Fruit fly (Drosophila melanogaster) ovary, adult (tissue): ENCODE results near the gene aru.

ENCODE experiments used
- CG17801 ChIP-seq: fragments of 200-800 bp; optimal IDR thresholded peaks from 2 replicates; lab custom pipeline; 2019; ENCODE audit warnings: missing biosample characterization, mild to moderate bottlenecking, missing genetic modification characterization, moderate library complexity; ENCODE audit not compliant: partially characterized antibody

aru gene

dm6 chr2L:849787-850512 lies 18.2 kb downstream of the aru start:
- no peak for TF ChIP-seq CG17801

dm6 chr2L:849138-849744 lies 18.9 kb downstream of the aru start:
- no peak for TF ChIP-seq CG17801

- TF ChIP-seq CG17801: no peak
Measured at dm6 chr2L:847988-848622, 20.0 kb downstream of the aru start.

- TF ChIP-seq CG17801: no peak
Measured at dm6 chr2L:847189-847987, 20.8 kb downstream of the aru start.

dm6 chr2L:846167-846868 lies 21.8 kb downstream of the aru start:
- peak; percentile 16 for TF ChIP-seq CG17801

dm6 chr2L:845341-846004 lies 22.7 kb downstream of the aru start:
- no peak for TF ChIP-seq CG17801

dm6 chr2L:843850-844791 lies 24.0 kb downstream of the aru start:
- TF ChIP-seq CG17801: peak; percentile 9

- no peak for TF ChIP-seq CG17801
Measured at dm6 chr2L:843301-843700, 24.9 kb downstream of the aru start.

- TF ChIP-seq CG17801: no peak
Measured at dm6 chr2L:842873-843272, 25.3 kb downstream of the aru start.

- peak; percentile 94 for TF ChIP-seq CG17801
Measured at dm6 chr2L:841708-842107, 26.4 kb downstream of the aru start.

- TF ChIP-seq CG17801: no peak
Measured at dm6 chr2L:840716-841115, 27.4 kb downstream of the aru start.

dm6 chr2L:840022-840421 lies 28.1 kb downstream of the aru start:
- TF ChIP-seq CG17801: no peak

- no peak for TF ChIP-seq CG17801
Measured at dm6 chr2L:838786-839185, 29.4 kb downstream of the aru start.

dm6 chr2L:837989-838388 lies 30.2 kb downstream of the aru start:
- no peak for TF ChIP-seq CG17801
